Worm (Caenorhabditis elegans) whole organism, midembryonic: Measurements from ENCODE around the gene hpa-1.

Experiments
- klf-2 ChIP-seq: fragments of 200-800 bp; sonication (Bioruptor generic); conservative IDR thresholded peaks from 2 replicates; pipeline ENCODE4 v1.3.6; 2022; ENCODE audit warnings: missing genetic modification reagents, missing genetic modification characterization, missing compliant biosample characterization
- med-1 ChIP-seq: sonication (generic microtip); optimal IDR thresholded peaks from 2 replicates; lab custom pipeline; 2017; ENCODE audit warnings: missing genetic modification characterization, mild to moderate bottlenecking, missing compliant biosample characterization, antibody characterized with exemption, missing genetic modification reagents; ENCODE audit not compliant: insufficient read depth
- tab-1 ChIP-seq: fragments of 200-800 bp; sonication (Bioruptor generic); IDR thresholded peaks from 2 replicates; pipeline ENCODE4 v1.3.6; 2022; ENCODE audit warnings: missing genetic modification characterization, missing compliant biosample characterization

DNA sequence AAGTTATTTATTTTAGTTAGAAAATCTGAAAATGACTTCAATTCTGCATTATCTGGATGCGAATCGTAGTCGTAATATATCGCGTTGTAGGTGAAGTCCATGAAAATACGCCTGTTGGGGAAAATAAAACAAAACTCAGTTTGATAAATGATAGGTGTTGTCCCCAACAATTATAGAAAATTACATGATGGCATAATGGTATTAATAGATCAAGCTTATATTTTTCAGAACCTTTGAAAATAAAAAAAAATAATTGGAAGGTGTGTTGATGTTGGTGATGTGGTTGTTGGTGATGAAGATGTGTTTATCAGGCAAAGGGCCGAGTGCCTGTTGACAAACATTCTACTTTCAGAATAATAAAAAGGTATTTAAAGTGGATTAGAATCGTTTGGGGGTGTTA is 5.6 kb upstream of the hpa-1 start, which contains the start of gene srw-61:
- TF ChIP-seq med-1 (GFP tag; lab: Kevin White, UChicago) (no peak), tab-1 (GFP tag; lab: Robert Waterston, UW) (no peak), klf-2 (GFP tag; lab: Robert Waterston, UW) (no peak)
